Worm (Caenorhabditis elegans): Measurements from ENCODE around the gene ZK616.1.

ZK616.1 gene

ce11 chrIV:5400609-5401008 lies at the start of gene ZK616.1:
Gene ZK616.1, plus strand, starts transcription at chrIV:5400909.
- TF ChIP-seq sem-4 (tag; optimal IDR thresholded peaks at IDR 0.05) (no peak), skn-1 (tag; optimal IDR thresholded peaks at IDR 0.05) (no peak), nhr-10 (tag; optimal IDR thresholded peaks at IDR 0.05) (no peak), unc-62 (GFP tag; optimal IDR thresholded peaks at IDR 0.05) (no peak), ztf-4 (tag; optimal IDR thresholded peaks at IDR 0.05) (no peak), nhr-77 (tag; optimal IDR thresholded peaks at IDR 0.05) (no peak), egl-27 (tag; optimal IDR thresholded peaks at IDR 0.05) (no peak), aly-2 (tag; optimal IDR thresholded peaks at IDR 0.05) (no peak), dmd-4 (tag; optimal IDR thresholded peaks at IDR 0.05) (no peak), nhr-25 (tag; optimal IDR thresholded peaks at IDR 0.05) (no peak), R02D3.7 (tag; optimal IDR thresholded peaks at IDR 0.05) (no peak)

DNA sequence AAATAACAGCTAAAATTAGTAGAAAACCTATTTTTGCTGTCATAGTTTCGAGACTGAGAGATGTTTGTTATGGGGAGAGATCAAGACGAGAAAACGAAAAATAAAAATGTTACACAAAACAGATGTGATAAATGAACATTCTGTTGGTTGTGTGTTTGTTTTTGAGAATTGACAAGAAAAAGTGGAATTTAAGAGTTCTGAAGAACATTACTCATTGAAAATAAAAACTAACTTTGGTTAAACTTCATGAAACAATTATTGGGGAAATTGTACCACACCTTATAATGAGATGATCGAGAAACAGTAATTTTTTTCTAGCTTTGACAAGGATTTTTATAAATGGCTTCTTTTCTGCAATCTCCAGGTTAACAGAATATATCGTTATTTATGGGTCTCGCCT lies 47.3 kb upstream of the ZK616.1 start, which contains the start of gene Y4C6B.7:
Y4C6B.7 (minus strand) TSS at position 101 of the 400 bp plus-strand sequence.
- TF ChIP-seq egl-27 (tag; optimal IDR thresholded peaks at IDR 0.05) (no peak), sma-3 (GFP tag; optimal IDR thresholded peaks at IDR 0.05) (no peak)

DNA sequence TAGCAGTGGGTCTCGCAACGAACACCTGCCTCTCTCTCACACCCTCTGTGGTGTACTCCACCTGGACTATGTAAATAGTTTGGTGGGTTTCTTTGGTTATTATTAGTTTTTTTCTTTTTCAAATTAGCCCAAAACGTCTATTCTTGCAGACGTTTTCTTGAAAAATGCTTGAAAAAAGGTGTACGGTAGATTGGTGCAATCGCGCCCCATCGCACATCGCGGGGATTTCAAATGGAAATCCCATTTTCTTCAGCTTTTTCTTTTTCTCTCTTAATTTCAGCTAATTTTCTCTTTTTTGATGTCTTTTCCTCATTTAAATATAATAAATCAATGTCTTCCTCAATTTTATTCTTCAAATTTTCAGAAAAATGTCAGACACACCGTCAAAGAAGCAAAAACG lies 46.6 kb upstream of the ZK616.1 start, which contains the start of gene Y4C6B.1:
Y4C6B.1 (plus strand) TSS at position 365 of the 400 bp plus-strand sequence.
- peak in 1 of 2 experiments; percentile 87 for TF ChIP-seq lsy-2 (tag; optimal IDR thresholded peaks at IDR 0.05)
- no peak for TF ChIP-seq zag-1 (tag; optimal IDR thresholded peaks at IDR 0.05)
- TF ChIP-seq lin-13 (GFP tag; optimal IDR thresholded peaks at IDR 0.05) = no peak
- no peak for TF ChIP-seq elt-3 (tag; optimal IDR thresholded peaks at IDR 0.05)
- peak; percentile 16 for TF ChIP-seq unc-55 (GFP tag; optimal IDR thresholded peaks at IDR 0.05)
- TF ChIP-seq ztf-4 (tag; optimal IDR thresholded peaks at IDR 0.05) = no peak
- TF ChIP-seq egl-27 (tag; optimal IDR thresholded peaks at IDR 0.05) = no peak
- TF ChIP-seq blmp-1 (tag; optimal IDR thresholded peaks at IDR 0.05; ENCODE audit: insufficient read depth) = no peak

DNA sequence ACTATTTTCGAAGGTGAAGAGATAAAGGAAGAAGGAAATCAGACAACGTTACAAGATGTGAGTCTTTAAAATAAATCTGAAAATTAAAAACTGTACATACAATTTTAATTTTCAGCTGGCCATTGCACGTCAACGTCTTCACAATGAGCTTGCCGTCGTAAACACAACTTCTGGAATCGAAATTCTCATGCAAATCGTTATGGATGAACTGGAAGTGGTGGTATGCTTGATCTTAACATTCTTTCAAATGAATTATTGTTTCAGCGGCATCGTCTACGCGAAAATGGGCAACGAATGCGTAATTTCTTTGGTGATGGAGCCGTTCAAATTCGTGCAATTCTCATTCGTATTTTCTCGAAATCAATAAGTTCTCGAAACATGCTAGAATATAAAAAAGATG lies 46.1 kb upstream of the ZK616.1 start:
- no peak for TF ChIP-seq alr-1 (tag; optimal IDR thresholded peaks at IDR 0.05)
- no peak for TF ChIP-seq C34F6.9 (tag; optimal IDR thresholded peaks at IDR 0.05)
- no peak for TF ChIP-seq ZK546.5 (tag; optimal IDR thresholded peaks at IDR 0.05)

ce11 chrIV:5360533-5360932 lies 40.2 kb upstream of the ZK616.1 start, which contains the start of gene F41H10.5:
Gene F41H10.5, plus strand, starts transcription at chrIV:5360907.
- TF ChIP-seq mdl-1 (tag; optimal IDR thresholded peaks at IDR 0.05) (no peak), crh-2 (tag; optimal IDR thresholded peaks at IDR 0.05) (no peak), Y55F3AM.14 (GFP tag; optimal IDR thresholded peaks at IDR 0.05) (no peak), nhr-12 (tag; optimal IDR thresholded peaks at IDR 0.05) (no peak), lsy-2 (tag; optimal IDR thresholded peaks at IDR 0.05) (no peak), peb-1 (tag; optimal IDR thresholded peaks at IDR 0.05) (no peak), mbf-1 (tag; optimal IDR thresholded peaks at IDR 0.05) (no peak), lin-13 (GFP tag; optimal IDR thresholded peaks at IDR 0.05) (no peak), ztf-11 (tag; optimal IDR thresholded peaks at IDR 0.05) (no peak), sem-4 (tag; optimal IDR thresholded peaks at IDR 0.05) (no peak), nhr-11 (tag; optimal IDR thresholded peaks at IDR 0.05) (no peak), ama-1 (optimal IDR thresholded peaks at IDR 0.05) (no peak), ZK546.5 (tag; optimal IDR thresholded peaks at IDR 0.05) (no peak), alr-1 (tag; optimal IDR thresholded peaks at IDR 0.05) (no peak), nhr-77 (tag; optimal IDR thresholded peaks at IDR 0.05) (no peak), elt-1 (tag; optimal IDR thresholded peaks at IDR 0.05) (no peak), F13H6.1 (tag; optimal IDR thresholded peaks at IDR 0.05) (no peak), blmp-1 (tag; optimal IDR thresholded peaks at IDR 0.05; ENCODE audit: insufficient read depth) (no peak), gmeb-1 (tag; optimal IDR thresholded peaks at IDR 0.05) (no peak), lin-39 (tag; optimal IDR thresholded peaks at IDR 0.05) (no peak)

ce11 chrIV:5364135-5364609 lies 36.5 kb upstream of the ZK616.1 start, which contains the start of the genes hda-6 and F41H10.4:
Gene hda-6, minus strand, starts transcription at chrIV:5364306.
Gene F41H10.4, plus strand, starts transcription at chrIV:5364559.
- TF ChIP-seq blmp-1 (tag; optimal IDR thresholded peaks at IDR 0.05; ENCODE audit: insufficient read depth) (no peak), nhr-25 (tag; optimal IDR thresholded peaks at IDR 0.05) (peak; percentile 87), egl-27 (tag; optimal IDR thresholded peaks at IDR 0.05) (peak; percentile 24), peb-1 (tag; optimal IDR thresholded peaks at IDR 0.05) (no peak), lin-13 (GFP tag; optimal IDR thresholded peaks at IDR 0.05) (peak; percentile 59), elt-1 (tag; optimal IDR thresholded peaks at IDR 0.05) (no peak), nhr-21 (tag; optimal IDR thresholded peaks at IDR 0.05) (peak; percentile 55), snpc-4 (tag; optimal IDR thresholded peaks at IDR 0.05) (no peak), ztf-1 (GFP tag; conservative IDR thresholded peaks at IDR 0.05) (no peak), lin-39 (tag; optimal IDR thresholded peaks at IDR 0.05) (no peak), ZK546.5 (tag; optimal IDR thresholded peaks at IDR 0.05) (no peak), nhr-23 (tag; optimal IDR thresholded peaks at IDR 0.05) (no peak), sma-3 (GFP tag; optimal IDR thresholded peaks at IDR 0.05) (peak; percentile 64), ama-1 (optimal IDR thresholded peaks at IDR 0.05) (no peak), ceh-82 (tag; optimal IDR thresholded peaks at IDR 0.05) (no peak), R02D3.7 (tag; optimal IDR thresholded peaks at IDR 0.05) (peak; percentile 13), aly-2 (tag; optimal IDR thresholded peaks at IDR 0.05) (no peak), nhr-129 (tag; optimal IDR thresholded peaks at IDR 0.05) (peak; percentile 76), unc-55 (GFP tag; optimal IDR thresholded peaks at IDR 0.05) (peak; percentile 75), skn-1 (tag; optimal IDR thresholded peaks at IDR 0.05) (no peak), mdl-1 (tag; optimal IDR thresholded peaks at IDR 0.05) (peak in 1 of 2 experiments; percentile 29), crh-2 (tag; optimal IDR thresholded peaks at IDR 0.05) (peak; percentile 72), nhr-11 (tag; optimal IDR thresholded peaks at IDR 0.05) (no peak), nhr-6 (tag; optimal IDR thresholded peaks at IDR 0.05) (peak; percentile 66), elt-3 (tag; optimal IDR thresholded peaks at IDR 0.05) (no peak), C34F6.9 (tag; optimal IDR thresholded peaks at IDR 0.05) (peak; percentile 86)

All from whole organism, L2 larva.